Fruit fly (Drosophila melanogaster) whole organism, prepupa: ENCODE data around the gene CG32483.
A peak's percentile ranks its signal among the peaks of the same experiment; 100 is the strongest.

Source experiments
- Blimp-1 ChIP-seq: fragments of 200-800 bp; sonication (Bioruptor generic); optimal IDR thresholded peaks from 3 replicates; lab custom pipeline; 2017; ENCODE audit warnings: missing biosample characterization, missing genetic modification characterization, mild to moderate bottlenecking, moderate library complexity, missing genetic modification reagents
- CG10631 ChIP-seq: fragments of 200-800 bp; sonication (Bioruptor generic); optimal IDR thresholded peaks from 2 replicates; lab custom pipeline; 2016; ENCODE audit warnings: missing biosample characterization, missing genetic modification characterization
- CG11294 ChIP-seq: fragments of 200-800 bp; sonication (Bioruptor generic); IDR thresholded peaks from 2 replicates; pipeline ENCODE4 v1.3.6; 2022; ENCODE audit warnings: missing biosample characterization, missing genetic modification characterization
- CG11902 ChIP-seq: fragments of 200-800 bp; sonication (Bioruptor generic); optimal IDR thresholded peaks from 3 replicates; lab custom pipeline; 2016; ENCODE audit warnings: missing biosample characterization, missing genetic modification characterization
- CG15336 ChIP-seq: fragments of 200-800 bp; sonication (Bioruptor generic); IDR thresholded peaks from 2 replicates; pipeline ENCODE4 v1.3.6; 2022; ENCODE audit warnings: missing biosample characterization, missing genetic modification characterization
- CG3032 ChIP-seq: fragments of 200-800 bp; optimal IDR thresholded peaks from 2 replicates; lab custom pipeline; 2019; ENCODE audit warnings: missing biosample characterization, mild to moderate bottlenecking, missing genetic modification characterization, moderate library complexity
- CG31627 ChIP-seq: fragments of 200-800 bp; sonication (Bioruptor generic); optimal IDR thresholded peaks from 3 replicates; lab custom pipeline; 2016; ENCODE audit warnings: missing biosample characterization, missing genetic modification characterization
- CG32006 ChIP-seq: fragments of 200-800 bp; sonication (Bioruptor generic); optimal IDR thresholded peaks from 3 replicates; lab custom pipeline; 2017; ENCODE audit warnings: missing biosample characterization, mild to moderate bottlenecking, missing genetic modification characterization
- CG34406 ChIP-seq: fragments of 200-800 bp; sonication (Bioruptor generic); optimal IDR thresholded peaks from 3 replicates; lab custom pipeline; 2016; ENCODE audit warnings: missing biosample characterization, missing genetic modification characterization
- CG3919 ChIP-seq: fragments of 200-800 bp; sonication (Bioruptor generic); optimal IDR thresholded peaks from 3 replicates; lab custom pipeline; 2016; ENCODE audit warnings: missing biosample characterization, missing genetic modification characterization
- CG4318 ChIP-seq: fragments of 200-800 bp; sonication (Bioruptor generic); optimal IDR thresholded peaks from 3 replicates; lab custom pipeline; 2017; ENCODE audit warnings: missing biosample characterization, mild to moderate bottlenecking, missing genetic modification characterization
- CG6163 ChIP-seq: fragments of 200-800 bp; sonication (Bioruptor generic); IDR thresholded peaks from 3 replicates; pipeline ENCODE4 v1.3.6; 2022; ENCODE audit warnings: missing biosample characterization, missing genetic modification characterization
- CG6792 ChIP-seq: fragments of 200-800 bp; sonication (Bioruptor generic); optimal IDR thresholded peaks from 3 replicates; lab custom pipeline; 2016; ENCODE audit warnings: missing biosample characterization, missing genetic modification characterization
- CG6808 ChIP-seq: fragments of 200-800 bp; sonication (Bioruptor generic); optimal IDR thresholded peaks from 3 replicates; lab custom pipeline; 2017; ENCODE audit warnings: missing biosample characterization, missing genetic modification characterization, mild to moderate bottlenecking, moderate library complexity, missing genetic modification reagents
- CG6854 ChIP-seq: fragments of 200-800 bp; sonication (Bioruptor generic); optimal IDR thresholded peaks from 2 replicates; lab custom pipeline; 2017; ENCODE audit warnings: missing biosample characterization, mild to moderate bottlenecking, missing genetic modification characterization
- CG7368 ChIP-seq: fragments of 200-800 bp; sonication (Bioruptor generic); optimal IDR thresholded peaks from 3 replicates; lab custom pipeline; 2016; ENCODE audit warnings: missing biosample characterization, missing genetic modification characterization
- CG8119 ChIP-seq: fragments of 200-800 bp; sonication (Bioruptor generic); IDR thresholded peaks from 3 replicates; pipeline ENCODE4 v1.3.6; 2022; ENCODE audit warnings: missing biosample characterization, missing genetic modification characterization
- CG8319 ChIP-seq: fragments of 200-800 bp; sonication (Bioruptor generic); optimal IDR thresholded peaks from 3 replicates; lab custom pipeline; 2016; ENCODE audit warnings: missing biosample characterization, missing genetic modification characterization
- CG8632 ChIP-seq: fragments of 200-800 bp; sonication (Bioruptor generic); optimal IDR thresholded peaks from 3 replicates; lab custom pipeline; 2016; ENCODE audit warnings: missing biosample characterization, missing genetic modification characterization
- CG9139 ChIP-seq: fragments of 200-800 bp; sonication (Bioruptor generic); optimal IDR thresholded peaks from 3 replicates; lab custom pipeline; 2017; ENCODE audit warnings: missing biosample characterization, mild to moderate bottlenecking, missing genetic modification characterization
- Eip75B ChIP-seq: fragments of 200-800 bp; sonication (Bioruptor generic); optimal IDR thresholded peaks from 3 replicates; lab custom pipeline; 2016; ENCODE audit warnings: missing biosample characterization, missing genetic modification characterization
- Eip78C ChIP-seq: fragments of 200-800 bp; sonication (Bioruptor generic); peaks from one replicate; lab custom pipeline; 2016; ENCODE audit warnings: missing biosample characterization, missing genetic modification characterization
- Eip93F ChIP-seq: fragments of 200-800 bp; sonication (Bioruptor generic); optimal IDR thresholded peaks from 2 replicates; lab custom pipeline; 2016; ENCODE audit warnings: missing biosample characterization, mild to moderate bottlenecking, missing genetic modification characterization
- Ets21C ChIP-seq: fragments of 200-800 bp; sonication (Bioruptor generic); optimal IDR thresholded peaks from 3 replicates; lab custom pipeline; 2016; ENCODE audit warnings: missing biosample characterization, missing genetic modification characterization
- Hr38 ChIP-seq: sonication (Bioruptor generic); optimal IDR thresholded peaks from 2 replicates; lab custom pipeline; 2016; ENCODE audit warnings: missing biosample characterization, missing genetic modification characterization
- Hr39 ChIP-seq: fragments of 200-800 bp; sonication (Bioruptor generic); optimal IDR thresholded peaks from 2 replicates; lab custom pipeline; 2016; ENCODE audit warnings: missing biosample characterization, missing genetic modification characterization
- Lpt ChIP-seq: fragments of 200-800 bp; sonication (Bioruptor generic); optimal IDR thresholded peaks from 3 replicates; lab custom pipeline; 2016; ENCODE audit warnings: missing biosample characterization, missing genetic modification characterization
- Met ChIP-seq: fragments of 200-800 bp; sonication (Bioruptor generic); optimal IDR thresholded peaks from 3 replicates; lab custom pipeline; 2016; ENCODE audit warnings: missing biosample characterization, missing genetic modification characterization
- OdsH ChIP-seq: fragments of 200-800 bp; sonication (Bioruptor generic); optimal IDR thresholded peaks from 3 replicates; lab custom pipeline; 2016; ENCODE audit warnings: missing biosample characterization, missing genetic modification characterization
- Smox ChIP-seq: fragments of 200-800 bp; sonication (Bioruptor generic); optimal IDR thresholded peaks from 3 replicates; lab custom pipeline; 2016; ENCODE audit warnings: missing biosample characterization, missing genetic modification characterization
- Sox102F ChIP-seq: fragments of 200-800 bp; sonication (Bioruptor generic); optimal IDR thresholded peaks from 2 replicates; lab custom pipeline; 2016; ENCODE audit warnings: missing biosample characterization, mild to moderate bottlenecking, missing genetic modification characterization
- Sox14 ChIP-seq: fragments of 200-800 bp; sonication (Bioruptor generic); optimal IDR thresholded peaks from 3 replicates; lab custom pipeline; 2016; ENCODE audit warnings: missing biosample characterization, missing genetic modification characterization
- Sox15 ChIP-seq: fragments of 200-800 bp; sonication (Bioruptor generic); optimal IDR thresholded peaks from 3 replicates; lab custom pipeline; 2016; ENCODE audit warnings: missing biosample characterization, missing genetic modification characterization
- achi ChIP-seq: fragments of 200-800 bp; sonication (Bioruptor generic); optimal IDR thresholded peaks from 3 replicates; lab custom pipeline; 2016; ENCODE audit warnings: missing biosample characterization, missing genetic modification characterization
- acj6 ChIP-seq: fragments of 200-800 bp; sonication (Bioruptor generic); optimal IDR thresholded peaks from 3 replicates; lab custom pipeline; 2016; ENCODE audit warnings: missing biosample characterization, missing genetic modification characterization
- cyc ChIP-seq: fragments of 200-800 bp; sonication (Bioruptor generic); optimal IDR thresholded peaks from 3 replicates; lab custom pipeline; 2016; ENCODE audit warnings: missing biosample characterization, missing genetic modification characterization
- dac ChIP-seq: fragments of 200-800 bp; sonication (Bioruptor generic); optimal IDR thresholded peaks from 2 replicates; lab custom pipeline; 2017; ENCODE audit warnings: missing biosample characterization, mild to moderate bottlenecking, missing genetic modification characterization
- eg ChIP-seq: fragments of 200-800 bp; sonication (Bioruptor generic); IDR thresholded peaks from 3 replicates; pipeline ENCODE4 v1.3.6; 2022; ENCODE audit warnings: missing biosample characterization, missing genetic modification characterization
- esn ChIP-seq: fragments of 200-800 bp; sonication (Bioruptor generic); optimal IDR thresholded peaks from 2 replicates; lab custom pipeline; 2016; ENCODE audit warnings: missing biosample characterization, mild to moderate bottlenecking, missing genetic modification characterization, moderate library complexity
- fd59A ChIP-seq: fragments of 200-800 bp; sonication (Bioruptor generic); optimal IDR thresholded peaks from 2 replicates; lab custom pipeline; 2017; ENCODE audit warnings: missing biosample characterization, mild to moderate bottlenecking, missing genetic modification characterization, missing genetic modification reagents
- fd85E ChIP-seq: fragments of 200-800 bp; sonication (Bioruptor generic); optimal IDR thresholded peaks from 3 replicates; lab custom pipeline; 2016; ENCODE audit warnings: missing biosample characterization, missing genetic modification characterization
- lz ChIP-seq: fragments of 200-800 bp; sonication (Bioruptor generic); optimal IDR thresholded peaks from 3 replicates; lab custom pipeline; 2016; ENCODE audit warnings: missing biosample characterization, missing genetic modification characterization
- net ChIP-seq: fragments of 200-800 bp; sonication (Bioruptor generic); optimal IDR thresholded peaks from 3 replicates; lab custom pipeline; 2016; ENCODE audit warnings: missing biosample characterization, missing genetic modification characterization
- salr ChIP-seq, 2 experiments: fragments of 200-800 bp; sonication (Bioruptor generic); optimal IDR thresholded peaks; 3 replicates each; lab custom pipeline; 2016 to 2018; ENCODE audit warnings: missing biosample characterization in 2 of 2, missing genetic modification characterization in 2 of 2, mild to moderate bottlenecking in 1 of 2
- spab ChIP-seq: fragments of 200-800 bp; sonication (Bioruptor generic); optimal IDR thresholded peaks from 2 replicates; lab custom pipeline; 2017; ENCODE audit warnings: missing biosample characterization, mild to moderate bottlenecking, missing genetic modification characterization, missing genetic modification reagents
- svp ChIP-seq: fragments of 200-800 bp; sonication (Bioruptor generic); peaks from one replicate; lab custom pipeline; 2016; ENCODE audit warnings: missing biosample characterization, missing genetic modification characterization
- topi ChIP-seq: fragments of 200-800 bp; sonication (Bioruptor generic); optimal IDR thresholded peaks from 3 replicates; lab custom pipeline; 2016; ENCODE audit warnings: missing biosample characterization, missing genetic modification characterization
- vri ChIP-seq: fragments of 200-800 bp; sonication (Bioruptor generic); optimal IDR thresholded peaks from 3 replicates; lab custom pipeline; 2016; ENCODE audit warnings: missing biosample characterization, mild to moderate bottlenecking, missing genetic modification characterization

Gene CG32483

dm6 chr3L:727874-728273 lies 38.0 kb upstream of the CG32483 start (continued):
- TF ChIP-seq Eip93F (GFP tag; lab: Kevin White, UChicago), result peak; percentile 83
- peak; percentile 31 for TF ChIP-seq CG8632
- no peak for TF ChIP-seq fd85E
- no peak for TF ChIP-seq CG32006
- peak; percentile 91 for TF ChIP-seq lz
- TF ChIP-seq Ets21C (GFP tag; lab: Kevin White, UChicago), result peak; percentile 84
- TF ChIP-seq Sox15 (GFP tag; lab: Kevin White, UChicago), result peak; percentile 42
- no peak for TF ChIP-seq CG6808
- TF ChIP-seq OdsH (GFP tag; lab: Kevin White, UChicago), result peak; percentile 57
- TF ChIP-seq CG6163 (GFP tag; lab: Robert Waterston, UW), result peak; percentile 66; the same call in 2 of the 3 replicates
- TF ChIP-seq Hr39 (GFP tag; lab: Kevin White, UChicago), result peak; percentile 91
- peak; percentile 78 for TF ChIP-seq CG6792 (GFP tag; lab: Kevin White, UChicago)
- TF ChIP-seq Met (GFP tag; lab: Kevin White, UChicago), result peak; percentile 92
- TF ChIP-seq Sox102F (GFP tag; lab: Kevin White, UChicago), result peak; percentile 90
- TF ChIP-seq CG10631 (GFP tag; lab: Kevin White, UChicago), result peak; percentile 51
- TF ChIP-seq fd59A, result no peak
- peak; percentile 76 for TF ChIP-seq CG6854 (GFP tag; lab: Kevin White, UChicago)
- no peak for TF ChIP-seq CG8119 (GFP tag; lab: Robert Waterston, UW)
- TF ChIP-seq Hr38 (GFP tag; lab: Kevin White, UChicago), result no peak
- no peak for TF ChIP-seq CG15336 (GFP tag; lab: Robert Waterston, UW)
- TF ChIP-seq salr (GFP tag; optimal IDR thresholded peaks at IDR 0.05; lab: Kevin White, UChicago), result no peak
- TF ChIP-seq esn (GFP tag; lab: Kevin White, UChicago), result peak; percentile 90
- TF ChIP-seq Lpt (GFP tag; lab: Kevin White, UChicago), result no peak
- TF ChIP-seq topi (GFP tag; lab: Kevin White, UChicago), result peak; percentile 89
- peak; percentile 92 for TF ChIP-seq vri (GFP tag; lab: Kevin White, UChicago)
- TF ChIP-seq acj6, result peak; percentile 71
- peak; percentile 49 for TF ChIP-seq net (GFP tag; lab: Kevin White, UChicago)

- TF ChIP-seq vri (GFP tag; lab: Kevin White, UChicago), result no peak
- no peak for TF ChIP-seq spab (GFP tag; lab: Kevin White, UChicago)
- peak; percentile 5 for TF ChIP-seq CG8632
- TF ChIP-seq Hr39 (GFP tag; lab: Kevin White, UChicago), result peak; percentile 61
- no peak for TF ChIP-seq Hr38 (GFP tag; lab: Kevin White, UChicago)
- TF ChIP-seq CG11902 (GFP tag; lab: Kevin White, UChicago), result peak; percentile 9
- peak; percentile 44 for TF ChIP-seq Blimp-1 (GFP tag; lab: Kevin White, UChicago)
- no peak for TF ChIP-seq dac (GFP tag; lab: Kevin White, UChicago)
- peak; percentile 57 for TF ChIP-seq Smox
- TF ChIP-seq CG6808, result no peak
- TF ChIP-seq topi (GFP tag; lab: Kevin White, UChicago), result peak; percentile 54
- TF ChIP-seq CG4318, result no peak
- TF ChIP-seq CG8319 (GFP tag; lab: Kevin White, UChicago), result peak; percentile 26
- peak; percentile 59 for TF ChIP-seq Sox102F (GFP tag; lab: Kevin White, UChicago)
- no peak for TF ChIP-seq eg (GFP tag; lab: Robert Waterston, UW)
- TF ChIP-seq Eip75B, result peak; percentile 28
- no peak for TF ChIP-seq net (GFP tag; lab: Kevin White, UChicago)
- TF ChIP-seq CG34406 (GFP tag; lab: Kevin White, UChicago), result peak; percentile 11
- TF ChIP-seq CG32006, result no peak
- TF ChIP-seq Met (GFP tag; lab: Kevin White, UChicago), result peak; percentile 60
- TF ChIP-seq CG3919 (GFP tag; lab: Kevin White, UChicago), result peak; percentile 20
- no peak for TF ChIP-seq CG8119 (GFP tag; lab: Robert Waterston, UW)
- peak; percentile 83 for TF ChIP-seq Eip78C (GFP tag; lab: Kevin White, UChicago)
- no peak for TF ChIP-seq salr (GFP tag; optimal IDR thresholded peaks at IDR 0.05; lab: Kevin White, UChicago)
- TF ChIP-seq CG10631 (GFP tag; lab: Kevin White, UChicago), result peak; percentile 20
- no peak for TF ChIP-seq CG6854 (GFP tag; lab: Kevin White, UChicago)
- peak; percentile 32 for TF ChIP-seq Ets21C (GFP tag; lab: Kevin White, UChicago)
- no peak for TF ChIP-seq CG7368 (GFP tag; lab: Kevin White, UChicago)
- TF ChIP-seq CG3032 (tag; lab: Kevin White, UChicago), result no peak
- TF ChIP-seq CG6163 (GFP tag; lab: Robert Waterston, UW), result peak; percentile 17; the same call in 1 of the 3 replicates
- no peak for TF ChIP-seq achi (GFP tag; lab: Kevin White, UChicago)
- TF ChIP-seq lz, result peak; percentile 65
- TF ChIP-seq acj6, result peak; percentile 42
- TF ChIP-seq CG9139 (GFP tag; lab: Kevin White, UChicago), result no peak
- TF ChIP-seq Sox14 (GFP tag; lab: Kevin White, UChicago), result peak; percentile 23
- TF ChIP-seq CG11294 (GFP tag; lab: Robert Waterston, UW), result no peak
- peak; percentile 53 for TF ChIP-seq CG31627
- TF ChIP-seq svp, result peak; percentile 93
- TF ChIP-seq Lpt (GFP tag; lab: Kevin White, UChicago), result no peak
- TF ChIP-seq cyc (GFP tag; lab: Kevin White, UChicago), result peak; percentile 48
- peak; percentile 16 for TF ChIP-seq CG6792 (GFP tag; lab: Kevin White, UChicago)
Observed at dm6 chr3L:727190-727589, 37.3 kb upstream of the CG32483 start.
